Worm (Caenorhabditis elegans): ENCODE data around the gene iff-1.

- no peak for TF ChIP-seq W03F9.2 (tag; optimal IDR thresholded peaks at IDR 0.05)
- no peak for TF ChIP-seq him-1 (tag; optimal IDR thresholded peaks at IDR 0.05)
- no peak for TF ChIP-seq dao-5 (tag; optimal IDR thresholded peaks at IDR 0.05)
Observed at ce11 chrIII:9752852-9753251, 5.9 kb upstream of the iff-1 start, which contains the start of gene ech-6.
